Fruit fly (Drosophila melanogaster): Measurements from ENCODE around the gene Frmd5.

Gene Frmd5

DNA sequence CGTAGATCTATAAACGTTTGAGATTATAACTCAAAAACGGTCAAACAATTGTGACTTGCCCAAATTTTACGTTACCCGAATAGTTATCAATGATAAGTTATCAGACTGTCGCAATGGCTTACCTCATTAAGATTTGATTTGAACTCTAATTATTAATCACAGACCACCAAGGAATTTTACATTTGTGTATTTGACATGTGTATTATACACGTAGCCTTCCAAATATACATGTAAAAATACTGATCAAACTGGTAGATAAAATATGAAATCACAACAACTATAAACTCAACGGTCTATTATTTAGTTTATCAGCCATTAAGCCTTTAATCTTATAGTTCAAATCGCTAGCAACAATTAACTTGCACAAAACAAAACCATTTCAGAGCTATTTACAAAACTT is 49.2 kb downstream of the Frmd5 start:
- TF ChIP-seq usp (GFP tag; optimal IDR thresholded peaks at IDR 0.05) (no peak), EcR (GFP tag; optimal IDR thresholded peaks at IDR 0.05) (no peak), CG8478 (optimal IDR thresholded peaks at IDR 0.05) (no peak), psq (optimal IDR thresholded peaks at IDR 0.05) (no peak), pan (optimal IDR thresholded peaks at IDR 0.05) (no peak), Dll (optimal IDR thresholded peaks at IDR 0.05) (no peak)

DNA sequence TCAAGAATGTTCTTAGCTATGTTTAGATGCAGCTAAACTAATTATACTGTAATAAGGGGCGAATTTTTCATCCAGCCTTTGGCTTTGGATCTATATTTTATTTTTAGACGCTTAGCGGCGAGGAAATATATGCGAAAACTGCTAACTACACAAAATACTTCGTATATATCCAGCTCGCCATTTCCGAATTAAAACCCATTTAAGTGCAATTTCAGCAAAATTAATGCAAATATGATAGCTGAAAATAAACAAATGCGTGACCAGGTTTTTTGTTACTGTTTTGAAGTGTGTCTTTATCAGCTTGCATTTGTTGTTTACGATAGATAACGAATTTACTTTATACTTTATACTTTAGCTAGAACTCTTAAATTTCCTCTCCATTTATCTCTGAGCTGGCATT is 50.8 kb downstream of the Frmd5 start:
- no peak for TF ChIP-seq pan (optimal IDR thresholded peaks at IDR 0.05)
- TF ChIP-seq usp (GFP tag; optimal IDR thresholded peaks at IDR 0.05), result no peak
- TF ChIP-seq EcR (GFP tag; optimal IDR thresholded peaks at IDR 0.05), result no peak
- TF ChIP-seq Dll (optimal IDR thresholded peaks at IDR 0.05), result no peak
- TF ChIP-seq CG8478 (optimal IDR thresholded peaks at IDR 0.05), result no peak

DNA sequence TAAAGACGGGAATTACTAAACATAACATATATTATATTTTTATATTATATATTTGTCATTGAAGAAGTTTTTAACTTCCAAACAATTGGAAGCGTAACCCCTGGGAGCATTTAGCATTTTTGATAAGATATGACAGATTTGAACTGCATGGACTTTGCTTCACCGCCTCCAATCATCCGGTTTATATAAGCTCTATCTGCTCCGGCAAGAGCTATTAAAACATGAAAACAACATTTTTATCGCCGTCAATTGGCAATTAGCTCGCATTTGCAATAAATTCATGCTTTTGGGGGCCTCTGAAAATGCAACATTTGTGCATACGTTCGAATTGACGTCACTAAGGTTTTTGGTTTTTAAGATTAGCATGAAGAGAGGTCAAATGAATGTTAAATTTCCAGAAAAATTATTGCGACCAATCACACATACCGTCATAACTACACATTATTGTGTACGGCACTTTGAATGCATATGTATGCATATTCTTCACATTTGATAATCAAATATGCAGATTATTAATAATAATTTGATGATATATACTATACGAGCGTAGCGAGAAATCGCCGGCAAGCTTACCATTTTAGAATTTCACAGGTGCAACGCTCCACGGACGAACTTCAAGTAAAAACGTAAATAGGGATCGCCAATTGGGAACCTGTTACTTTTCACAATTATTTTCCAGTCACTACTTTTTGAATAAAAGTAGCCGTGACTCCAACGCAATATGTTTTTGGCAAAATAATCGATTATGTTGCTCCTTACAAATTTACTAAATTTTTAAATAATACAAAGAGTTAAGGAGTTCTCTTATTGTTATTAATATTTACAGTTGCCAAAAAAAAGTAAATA is 51.6 kb downstream of the Frmd5 start, which contains the start of gene Mdh1:
Mdh1 (minus strand) TSS at position 691 of the 846 bp plus-strand sequence.
- TF ChIP-seq psq (optimal IDR thresholded peaks at IDR 0.05), result no peak
- no peak for TF ChIP-seq CG8478 (optimal IDR thresholded peaks at IDR 0.05)
- no peak for TF ChIP-seq Dll (optimal IDR thresholded peaks at IDR 0.05)
- TF ChIP-seq EcR (GFP tag; optimal IDR thresholded peaks at IDR 0.05), result no peak
- TF ChIP-seq pan (optimal IDR thresholded peaks at IDR 0.05), result no peak
- TF ChIP-seq usp (GFP tag; optimal IDR thresholded peaks at IDR 0.05), result no peak

DNA sequence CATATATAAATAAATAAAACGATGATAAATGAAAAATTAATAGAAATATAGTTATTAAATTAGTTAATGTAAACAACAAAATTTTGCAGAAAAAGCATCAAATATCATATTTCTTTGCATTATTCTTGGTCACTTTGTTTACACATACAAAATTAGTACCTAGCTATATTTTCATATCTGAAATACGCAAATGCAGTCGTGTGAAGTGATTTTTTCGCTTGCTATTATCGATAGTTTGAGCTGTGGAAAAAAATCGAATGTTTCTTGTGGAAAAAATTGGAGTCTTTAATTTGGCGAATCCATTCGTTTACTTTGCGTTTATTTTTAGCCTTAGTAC is 52.2 kb downstream of the Frmd5 start, which contains the start of gene Cnot4:
Cnot4 (plus strand) TSS at position 229 of the 337 bp plus-strand sequence.
- TF ChIP-seq usp (GFP tag; optimal IDR thresholded peaks at IDR 0.05), result no peak

DNA sequence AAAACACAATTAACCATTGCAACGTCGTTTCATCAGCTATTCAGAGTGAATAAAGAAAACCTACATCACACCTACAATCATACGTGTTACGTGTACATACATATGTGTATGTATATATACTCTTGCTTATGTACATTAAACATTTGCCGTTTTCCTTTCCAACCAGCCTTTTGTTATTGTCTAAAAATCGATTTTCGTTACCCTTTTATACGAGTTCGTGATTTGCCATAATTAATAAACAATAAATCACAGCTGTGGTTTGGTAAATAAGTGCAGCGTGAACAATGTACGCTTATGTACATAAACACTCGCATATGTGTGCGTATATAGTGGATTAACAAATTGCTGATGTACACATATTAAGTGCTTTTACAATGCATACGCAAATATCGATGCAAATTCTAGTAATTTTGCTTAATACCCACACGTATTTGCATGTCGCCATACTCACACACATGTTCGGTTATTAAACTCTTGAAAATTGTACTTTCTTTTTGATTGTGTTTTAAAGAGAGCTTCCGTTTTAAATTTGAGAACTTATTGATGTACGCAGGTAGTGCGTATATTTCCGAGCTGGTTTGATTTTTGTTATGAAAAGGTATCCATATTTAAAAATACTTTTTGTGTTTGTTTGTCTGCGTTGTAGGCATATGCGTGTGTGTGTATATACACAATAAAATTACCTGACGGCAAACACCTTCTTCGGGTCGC is 52.8 kb downstream of the Frmd5 start:
- no peak for TF ChIP-seq CG8478 (optimal IDR thresholded peaks at IDR 0.05)
- no peak for TF ChIP-seq Dll (optimal IDR thresholded peaks at IDR 0.05)
- TF ChIP-seq usp (GFP tag; optimal IDR thresholded peaks at IDR 0.05), result no peak
